Worm (Caenorhabditis elegans) whole organism, young adult: Measurements from ENCODE around the gene Y41C4A.32.

Source experiments
- B0019.2 ChIP-seq: fragments of 200-800 bp; sonication (Bioruptor generic); conservative IDR thresholded peaks from 2 replicates; pipeline ENCODE4 v1.3.6; 2022; ENCODE audit warnings: missing genetic modification reagents, missing genetic modification characterization, missing compliant biosample characterization
- C17E4.6 ChIP-seq: fragments of 200-800 bp; sonication (Bioruptor generic); IDR thresholded peaks from 2 replicates; pipeline ENCODE4 v1.3.6; 2022; ENCODE audit warnings: missing genetic modification reagents, missing genetic modification characterization, missing compliant biosample characterization
- F23B12.7 ChIP-seq: sonication (generic microtip); optimal IDR thresholded peaks from 2 replicates; lab custom pipeline; 2017; ENCODE audit warnings: missing genetic modification characterization, mild to moderate bottlenecking, missing compliant biosample characterization, antibody characterized with exemption, moderate library complexity; ENCODE audit not compliant: insufficient read depth
- F33H1.4 ChIP-seq: fragments of 200-800 bp; sonication (Bioruptor generic); IDR thresholded peaks from 2 replicates; pipeline ENCODE4 v1.3.6; 2022; ENCODE audit warnings: missing genetic modification reagents, missing genetic modification characterization, missing compliant biosample characterization
- F57A8.1 ChIP-seq: fragments of 200-800 bp; sonication (Bioruptor generic); optimal IDR thresholded peaks from 2 replicates; lab custom pipeline; 2018; ENCODE audit warnings: mild to moderate bottlenecking, missing genetic modification characterization, moderate library complexity, missing compliant biosample characterization
- F57C9.4 ChIP-seq: sonication (generic microtip); optimal IDR thresholded peaks from 2 replicates; lab custom pipeline; 2017; ENCODE audit warnings: mild to moderate bottlenecking, missing genetic modification characterization, missing compliant biosample characterization
- T26A5.8 ChIP-seq: sonication (generic microtip); optimal IDR thresholded peaks from 2 replicates; lab custom pipeline; 2016; ENCODE audit warnings: missing genetic modification characterization, missing compliant biosample characterization
- Y79H2A.3 ChIP-seq: fragments of 200-800 bp; sonication (Bioruptor generic); conservative IDR thresholded peaks from 2 replicates; pipeline ENCODE4 v1.3.6; 2022; ENCODE audit warnings: missing genetic modification reagents, missing genetic modification characterization, missing compliant biosample characterization
- ZK185.1 ChIP-seq: sonication (generic microtip); optimal IDR thresholded peaks from 2 replicates; lab custom pipeline; 2016; ENCODE audit warnings: mild to moderate bottlenecking, missing genetic modification characterization, missing compliant biosample characterization; ENCODE audit not compliant: poor library complexity, severe bottlenecking
- akir-1 ChIP-seq: fragments of 200-800 bp; sonication (Bioruptor generic); optimal IDR thresholded peaks from 2 replicates; lab custom pipeline; 2018; ENCODE audit warnings: mild to moderate bottlenecking, missing genetic modification characterization, moderate library complexity, missing compliant biosample characterization
- attf-3 ChIP-seq: fragments of 200-800 bp; sonication (Bioruptor generic); conservative IDR thresholded peaks from 2 replicates; pipeline ENCODE4 v1.3.6; 2022; ENCODE audit warnings: missing genetic modification reagents, missing genetic modification characterization, missing compliant biosample characterization
- attf-5 ChIP-seq: fragments of 200-800 bp; sonication (Bioruptor generic); optimal IDR thresholded peaks from 2 replicates; lab custom pipeline; 2018; ENCODE audit warnings: mild to moderate bottlenecking, missing genetic modification characterization, missing compliant biosample characterization
- attf-6 ChIP-seq: fragments of 200-800 bp; sonication (Bioruptor generic); IDR thresholded peaks from 2 replicates; pipeline ENCODE4 v1.3.6; 2022; ENCODE audit warnings: missing genetic modification reagents, missing genetic modification characterization, missing compliant biosample characterization
- cebp-2 ChIP-seq: fragments of 200-800 bp; sonication (Bioruptor generic); IDR thresholded peaks from 2 replicates; pipeline ENCODE4 v1.3.6; 2022; ENCODE audit warnings: missing genetic modification characterization, missing compliant biosample characterization
- ceh-100 ChIP-seq: fragments of 200-800 bp; sonication (Bioruptor generic); IDR thresholded peaks from 2 replicates; pipeline ENCODE4 v1.3.6; 2022; ENCODE audit warnings: missing genetic modification reagents, missing genetic modification characterization, missing compliant biosample characterization
- ceh-58 ChIP-seq: fragments of 200-800 bp; sonication (Bioruptor generic); IDR thresholded peaks from 2 replicates; pipeline ENCODE4 v1.3.6; 2022; ENCODE audit warnings: missing genetic modification characterization, missing compliant biosample characterization
- dpff-1 ChIP-seq: sonication (generic microtip); optimal IDR thresholded peaks from 2 replicates; lab custom pipeline; 2017; ENCODE audit warnings: mild to moderate bottlenecking, missing genetic modification characterization, missing compliant biosample characterization
- hrde-1 ChIP-seq: sonication (generic microtip); optimal IDR thresholded peaks from 2 replicates; lab custom pipeline; 2016; ENCODE audit warnings: missing genetic modification characterization, mild to moderate bottlenecking, missing compliant biosample characterization, moderate library complexity, missing genotype, missing genetic modification reagents, borderline replicate concordance
- lin-26 ChIP-seq: fragments of 200-800 bp; sonication (Bioruptor generic); IDR thresholded peaks from 2 replicates; pipeline ENCODE4 v1.3.6; 2022; ENCODE audit warnings: missing genetic modification reagents, missing genetic modification characterization, missing compliant biosample characterization
- lsy-27 ChIP-seq: sonication (generic microtip); optimal IDR thresholded peaks from 2 replicates; lab custom pipeline; 2017; ENCODE audit warnings: missing genetic modification characterization, mild to moderate bottlenecking, missing compliant biosample characterization, antibody characterized with exemption, missing genotype, borderline replicate concordance; ENCODE audit not compliant: insufficient read depth
- madf-8 ChIP-seq: fragments of 200-800 bp; sonication (Bioruptor generic); conservative IDR thresholded peaks from 2 replicates; pipeline ENCODE4 v1.3.6; 2022; ENCODE audit warnings: missing genetic modification reagents, missing genetic modification characterization, missing compliant biosample characterization
- mcd-1 ChIP-seq: fragments of 200-800 bp; sonication (Bioruptor generic); IDR thresholded peaks from 2 replicates; pipeline ENCODE4 v1.3.6; 2022; ENCODE audit warnings: missing genetic modification reagents, missing genetic modification characterization, missing compliant biosample characterization
- mes-4 ChIP-seq: sonication (generic microtip); optimal IDR thresholded peaks from 2 replicates; lab custom pipeline; 2016; ENCODE audit warnings: missing genotype, missing genetic modification characterization, missing compliant biosample characterization
- nfya-1 ChIP-seq: sonication (generic microtip); optimal IDR thresholded peaks from 2 replicates; lab custom pipeline; 2017; ENCODE audit warnings: antibody characterized with exemption, missing compliant biosample characterization, missing genetic modification characterization, borderline replicate concordance; ENCODE audit not compliant: insufficient read depth
- nhr-120 ChIP-seq: fragments of 200-800 bp; sonication (Bioruptor generic); IDR thresholded peaks from 2 replicates; pipeline ENCODE4 v1.3.6; 2022; ENCODE audit warnings: missing genetic modification characterization, missing compliant biosample characterization
- nhr-179 ChIP-seq: sonication (generic microtip); optimal IDR thresholded peaks from 2 replicates; lab custom pipeline; 2016; ENCODE audit warnings: mild to moderate bottlenecking, missing genetic modification characterization, missing compliant biosample characterization
- nhr-27 ChIP-seq: fragments of 200-800 bp; sonication (Bioruptor generic); optimal IDR thresholded peaks from 2 replicates; lab custom pipeline; 2018; ENCODE audit warnings: mild to moderate bottlenecking, missing genetic modification characterization, moderate library complexity, missing compliant biosample characterization
- nhr-90 ChIP-seq: sonication (generic microtip); optimal IDR thresholded peaks from 2 replicates; lab custom pipeline; 2016; ENCODE audit warnings: missing genotype, mild to moderate bottlenecking, missing genetic modification characterization, missing compliant biosample characterization
- pha-4 ChIP-seq: fragments of 150-350 bp; sonication (generic microtip); optimal IDR thresholded peaks from 2 replicates; lab custom pipeline; 2014; ENCODE audit warnings: missing biosample characterization, missing genetic modification reagents, missing genetic modification characterization
- repo-1 ChIP-seq: sonication (generic microtip); optimal IDR thresholded peaks from 2 replicates; lab custom pipeline; 2017; ENCODE audit warnings: mild to moderate bottlenecking, missing genetic modification characterization, missing compliant biosample characterization
- sea-2 ChIP-seq: fragments of 200-800 bp; sonication (Bioruptor generic); IDR thresholded peaks from 2 replicates; pipeline ENCODE4 v1.3.6; 2022; ENCODE audit warnings: missing genetic modification characterization, missing compliant biosample characterization
- snpc-4 ChIP-seq, 5 experiments: fragments of 150-350 bp in 1 of 5; sonication (generic microtip) in 4 of 5; optimal IDR thresholded peaks; 2 replicates each; lab custom pipeline; 2014 to 2018; ENCODE audit warnings: missing genetic modification characterization in 5 of 5, missing biosample characterization in 3 of 5, antibody characterized with exemption in 2 of 5, mild to moderate bottlenecking in 2 of 5, missing compliant biosample characterization in 2 of 5, missing genotype in 2 of 5, moderate library complexity in 2 of 5, missing genetic modification reagents in 1 of 5
- tbp1 ChIP-seq: fragments of 200-800 bp; sonication (Bioruptor generic); optimal IDR thresholded peaks from 2 replicates; lab custom pipeline; 2018; ENCODE audit warnings: mild to moderate bottlenecking, missing genetic modification characterization, missing compliant biosample characterization
- unc-62 ChIP-seq: fragments of 150-350 bp; optimal IDR thresholded peaks from 2 replicates; lab custom pipeline; 2014; ENCODE audit warnings: missing biosample characterization, missing genetic modification reagents, missing genetic modification characterization
- ztf-18 ChIP-seq: sonication (generic microtip); optimal IDR thresholded peaks from 2 replicates; lab custom pipeline; 2016; ENCODE audit warnings: missing genotype, mild to moderate bottlenecking, missing genetic modification characterization, missing compliant biosample characterization
- ztf-26 ChIP-seq: sonication (generic microtip); optimal IDR thresholded peaks from 2 replicates; lab custom pipeline; 2017; ENCODE audit warnings: missing genetic modification characterization, missing compliant biosample characterization
- ztf-28 ChIP-seq: fragments of 200-800 bp; sonication (Bioruptor generic); IDR thresholded peaks from 2 replicates; pipeline ENCODE4 v1.3.6; 2022; ENCODE audit warnings: missing genetic modification reagents, missing genetic modification characterization, missing compliant biosample characterization
- ztf-6 ChIP-seq: fragments of 200-800 bp; sonication (Bioruptor generic); IDR thresholded peaks from 2 replicates; pipeline ENCODE4 v1.3.6; 2022; ENCODE audit warnings: missing genetic modification reagents, missing genetic modification characterization, missing compliant biosample characterization

Gene Y41C4A.32

ce11 chrIII:11694506-11694947 lies 27.0 kb upstream of the Y41C4A.32 start (continued):
- TF ChIP-seq attf-6 (GFP tag; lab: Robert Waterston, UW) (no peak), mcd-1 (GFP tag; lab: Robert Waterston, UW) (0 out of 2 replicates have a peak, but pooled peaks have one; percentile 25), B0019.2 (GFP tag; lab: Robert Waterston, UW) (no peak), pha-4 (no peak), cebp-2 (GFP tag; lab: Robert Waterston, UW) (no peak), lsy-27 (no peak), sea-2 (GFP tag; lab: Robert Waterston, UW) (no peak), ztf-28 (GFP tag; lab: Robert Waterston, UW) (no peak), unc-62 (no peak), madf-8 (GFP tag; lab: Robert Waterston, UW) (no peak), ZK185.1 (tag; lab: Kevin White, UChicago) (peak; percentile 65), nhr-27 (tag; lab: Kevin White, UChicago) (no peak), T26A5.8 (tag; lab: Kevin White, UChicago) (no peak), C17E4.6 (GFP tag; lab: Robert Waterston, UW) (no peak), attf-5 (no peak), F57A8.1 (GFP tag; lab: Kevin White, UChicago) (no peak), nhr-120 (GFP tag; lab: Robert Waterston, UW) (no peak), nhr-179 (no peak), F23B12.7 (tag; lab: Kevin White, UChicago) (no peak), F33H1.4 (no peak), ztf-18 (tag; lab: Kevin White, UChicago) (no peak), ceh-100 (GFP tag; lab: Robert Waterston, UW) (no peak), nfya-1 (no peak), mes-4 (tag; lab: Kevin White, UChicago) (no peak), akir-1 (GFP tag; lab: Kevin White, UChicago) (no peak), ceh-58 (GFP tag; lab: Robert Waterston, UW) (no peak), repo-1 (tag; lab: Kevin White, UChicago) (peak; percentile 51), tbp1 (GFP tag; lab: Kevin White, UChicago) (no peak), hrde-1 (no peak)

ce11 chrIII:11694975-11695374 lies 26.5 kb upstream of the Y41C4A.32 start, which contains the start of gene Y41C4A.22:
Gene Y41C4A.22 (plus strand): TSS chrIII:11695275.
- no peak for TF ChIP-seq snpc-4 (GFP tag; optimal IDR thresholded peaks at IDR 0.05; lab: Kevin White, UChicago)
- TF ChIP-seq snpc-4 (tag; optimal IDR thresholded peaks at IDR 0.05; lab: Kevin White, UChicago), result no peak
- TF ChIP-seq nhr-90 (tag; lab: Kevin White, UChicago), result no peak
- 0 out of 2 replicates have a peak, but pooled peaks have one; percentile 18 for TF ChIP-seq attf-6 (GFP tag; lab: Robert Waterston, UW)
- TF ChIP-seq, all 124 proteins: peak for 1

DNA sequence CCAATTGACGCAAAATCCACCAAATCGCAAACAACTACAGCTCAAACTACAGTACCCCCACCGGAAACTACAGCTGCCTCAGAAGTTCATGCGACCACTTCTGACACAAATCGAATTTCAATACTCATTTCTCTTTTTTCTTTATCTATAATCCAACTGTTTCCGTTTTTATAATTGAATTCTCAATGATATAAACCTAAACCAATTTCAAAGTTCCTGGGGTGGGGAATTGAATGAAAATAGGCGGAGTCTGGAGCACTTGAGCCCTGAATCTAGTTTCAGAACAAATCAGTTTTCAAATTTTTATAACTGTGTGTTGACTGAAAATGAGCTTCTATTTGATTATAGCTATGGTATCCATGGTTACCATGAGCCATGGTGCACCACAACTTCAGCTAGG lies 25.2 kb upstream of the Y41C4A.32 start, which contains the start of gene Y41C4A.6:
TSS of gene Y41C4A.6 (plus strand) at position 301 of the 400 bp plus-strand sequence.
- no peak for TF ChIP-seq Y79H2A.3 (GFP tag; lab: Robert Waterston, UW)
- no peak for TF ChIP-seq F57C9.4 (tag; lab: Kevin White, UChicago)
- TF ChIP-seq lin-26 (GFP tag; lab: Robert Waterston, UW), result no peak
- TF ChIP-seq ztf-6 (GFP tag; lab: Robert Waterston, UW), result no peak
- no peak for TF ChIP-seq attf-6 (GFP tag; lab: Robert Waterston, UW)
- TF ChIP-seq ztf-26 (tag; lab: Kevin White, UChicago), result no peak
- no peak for TF ChIP-seq dpff-1 (tag; lab: Kevin White, UChicago)
- TF ChIP-seq attf-3 (GFP tag; lab: Robert Waterston, UW), result no peak
